Worm (Caenorhabditis elegans): ENCODE measurements around the gene F21C10.3.

F21C10.3 gene

ce11 chrV:9166306-9166705, 38.4 kb downstream of the F21C10.3 start:
- TF ChIP-seq crh-2 (tag; optimal IDR thresholded peaks at IDR 0.05) (peak; percentile 18), sma-9 (GFP tag; optimal IDR thresholded peaks at IDR 0.05) (peak; percentile 70), sma-9 (tag; optimal IDR thresholded peaks at IDR 0.05) (no peak), nhr-77 (tag; optimal IDR thresholded peaks at IDR 0.05) (no peak), nhr-25 (tag; optimal IDR thresholded peaks at IDR 0.05) (peak; percentile 44), mab-5 (tag; optimal IDR thresholded peaks at IDR 0.05) (no peak), ztf-11 (tag; optimal IDR thresholded peaks at IDR 0.05) (no peak), blmp-1 (tag; optimal IDR thresholded peaks at IDR 0.05; ENCODE audit: insufficient read depth) (peak; percentile 37), nhr-129 (tag; optimal IDR thresholded peaks at IDR 0.05) (peak; percentile 21), ceh-16 (tag; optimal IDR thresholded peaks at IDR 0.05) (peak; percentile 58), nhr-6 (tag; optimal IDR thresholded peaks at IDR 0.05) (peak; percentile 8)

- no peak for TF ChIP-seq nhr-129 (tag; optimal IDR thresholded peaks at IDR 0.05)
Observed at ce11 chrV:9168089-9168488, 40.2 kb downstream of the F21C10.3 start, which contains the start of gene B0222.11. Gene B0222.11, minus strand, starts transcription at chrV:9168189.

ce11 chrV:9172989-9173388, 45.1 kb downstream of the F21C10.3 start, which contains the start of gene gad-3:
Gene gad-3, minus strand, starts transcription at chrV:9173005.
- peak; percentile 44 for TF ChIP-seq fos-1 (tag; optimal IDR thresholded peaks at IDR 0.05)
- no peak for TF ChIP-seq ztf-11 (tag; optimal IDR thresholded peaks at IDR 0.05)
- no peak for TF ChIP-seq nhr-23 (tag; optimal IDR thresholded peaks at IDR 0.05)

- TF ChIP-seq nhr-25 (tag; optimal IDR thresholded peaks at IDR 0.05) (no peak), egl-27 (tag; optimal IDR thresholded peaks at IDR 0.05) (no peak), gmeb-1 (tag; optimal IDR thresholded peaks at IDR 0.05) (no peak)
Observed at ce11 chrV:9173789-9174188, 45.9 kb downstream of the F21C10.3 start, which contains the start of gene pqn-16. Gene pqn-16, plus strand, starts transcription at chrV:9174089.

ce11 chrV:9175218-9175837, 47.5 kb downstream of the F21C10.3 start, which contains the start of gene spas-1:
Gene spas-1, plus strand, starts transcription at chrV:9175789.
- TF ChIP-seq gmeb-1 (tag; optimal IDR thresholded peaks at IDR 0.05) (peak; percentile 99), unc-55 (GFP tag; optimal IDR thresholded peaks at IDR 0.05) (peak; percentile 95), alr-1 (tag; optimal IDR thresholded peaks at IDR 0.05) (no peak), nhr-12 (tag; optimal IDR thresholded peaks at IDR 0.05) (no peak), C34F6.9 (tag; optimal IDR thresholded peaks at IDR 0.05) (peak; percentile 96), fos-1 (tag; optimal IDR thresholded peaks at IDR 0.05) (peak; percentile 57), ztf-4 (tag; optimal IDR thresholded peaks at IDR 0.05) (peak; percentile 78), nhr-6 (tag; optimal IDR thresholded peaks at IDR 0.05) (peak; percentile 81), blmp-1 (tag; optimal IDR thresholded peaks at IDR 0.05; ENCODE audit: insufficient read depth) (peak; percentile 49), egl-27 (tag; optimal IDR thresholded peaks at IDR 0.05) (peak; percentile 74), crh-2 (tag; optimal IDR thresholded peaks at IDR 0.05) (peak; percentile 92), F13H6.1 (tag; optimal IDR thresholded peaks at IDR 0.05) (peak; percentile 88), lsy-2 (tag; optimal IDR thresholded peaks at IDR 0.05) (peak; percentile 81 to 94), sem-4 (tag; optimal IDR thresholded peaks at IDR 0.05) (peak; percentile 75), elt-1 (tag; optimal IDR thresholded peaks at IDR 0.05) (no peak), unc-62 (GFP tag; optimal IDR thresholded peaks at IDR 0.05) (peak; percentile 12), skn-1 (tag; optimal IDR thresholded peaks at IDR 0.05) (peak; percentile 7), lin-13 (GFP tag; optimal IDR thresholded peaks at IDR 0.05) (peak; percentile 87), snpc-4 (tag; optimal IDR thresholded peaks at IDR 0.05) (peak; percentile 82), Y55F3AM.14 (GFP tag; optimal IDR thresholded peaks at IDR 0.05) (no peak), sma-9 (GFP tag; optimal IDR thresholded peaks at IDR 0.05) (peak; percentile 93), sma-9 (tag; optimal IDR thresholded peaks at IDR 0.05) (no peak), lin-11 (tag; optimal IDR thresholded peaks at IDR 0.05) (peak; percentile 13), nhr-25 (tag; optimal IDR thresholded peaks at IDR 0.05) (peak; percentile 85), mbf-1 (tag; optimal IDR thresholded peaks at IDR 0.05) (no peak), mab-5 (tag; optimal IDR thresholded peaks at IDR 0.05) (peak; percentile 86), nhr-23 (tag; optimal IDR thresholded peaks at IDR 0.05) (no peak), aly-2 (tag; optimal IDR thresholded peaks at IDR 0.05) (no peak), lin-39 (tag; optimal IDR thresholded peaks at IDR 0.05) (no peak), nhr-77 (tag; optimal IDR thresholded peaks at IDR 0.05) (peak; percentile 40), sma-3 (GFP tag; optimal IDR thresholded peaks at IDR 0.05) (peak; percentile 91), ztf-1 (GFP tag; conservative IDR thresholded peaks at IDR 0.05) (no peak), nhr-21 (tag; optimal IDR thresholded peaks at IDR 0.05) (peak; percentile 80), nhr-129 (tag; optimal IDR thresholded peaks at IDR 0.05) (peak; percentile 91), R02D3.7 (tag; optimal IDR thresholded peaks at IDR 0.05) (peak; percentile 55), ceh-82 (tag; optimal IDR thresholded peaks at IDR 0.05) (no peak), zag-1 (tag; optimal IDR thresholded peaks at IDR 0.05) (peak; percentile 37), nhr-11 (tag; optimal IDR thresholded peaks at IDR 0.05) (no peak), ama-1 (optimal IDR thresholded peaks at IDR 0.05) (no peak), ceh-16 (tag; optimal IDR thresholded peaks at IDR 0.05) (peak; percentile 76)

Data from whole organism, L2 larva.